Fruit fly (Drosophila melanogaster) S2 (cell line): ENCODE measurements around the gene Wnt6.

Source experiments
- CG8478 ChIP-seq: fragments of >200 bp; optimal IDR thresholded peaks from 2 replicates; lab custom pipeline; 2018
- CTCF ChIP-seq, 2 experiments: fragments of >200 bp; optimal IDR thresholded peaks; 2 replicates each; lab custom pipeline; 2018

dm6 chr2L:7295924-7296323 lies 37.6 kb upstream of the Wnt6 start:
- no peak for TF ChIP-seq CTCF (optimal IDR thresholded peaks at IDR 0.05; lab: Kevin White, UChicago)
- TF ChIP-seq CG8478 (lab: Kevin White, UChicago), result no peak
